Fruit fly (Drosophila melanogaster) whole organism, pupa: ENCODE results near the gene sob.
A peak's percentile ranks its signal among the peaks of the same experiment; 100 is the strongest.

Experiments
- CG10348 ChIP-seq: fragments of 200-800 bp; sonication (Bioruptor generic); IDR thresholded peaks from 2 replicates; pipeline ENCODE4 v1.3.6; 2022; ENCODE audit warnings: missing biosample characterization, missing genetic modification characterization
- CG12605 ChIP-seq: fragments of 200-800 bp; sonication (Bioruptor generic); IDR thresholded peaks from 2 replicates; pipeline ENCODE4 v1.3.6; 2022; ENCODE audit warnings: missing biosample characterization, missing genetic modification characterization
- CG13204 ChIP-seq: fragments of 200-800 bp; sonication (Bioruptor generic); optimal IDR thresholded peaks from 2 replicates; lab custom pipeline; 2018; ENCODE audit warnings: missing biosample characterization, mild to moderate bottlenecking, missing genetic modification characterization, moderate library complexity
- CG14655 ChIP-seq: fragments of 200-800 bp; sonication (Bioruptor generic); optimal IDR thresholded peaks from 3 replicates; lab custom pipeline; 2017; ENCODE audit warnings: mild to moderate bottlenecking, missing biosample characterization, missing genetic modification reagents, missing genetic modification characterization
- CG15710 ChIP-seq: fragments of 200-800 bp; sonication (Bioruptor generic); optimal IDR thresholded peaks from 2 replicates; lab custom pipeline; 2018; ENCODE audit warnings: missing biosample characterization, mild to moderate bottlenecking, missing genetic modification characterization, moderate library complexity
- CG17806 ChIP-seq: fragments of 200-800 bp; sonication (Bioruptor generic); optimal IDR thresholded peaks from 2 replicates; lab custom pipeline; 2018; ENCODE audit warnings: missing biosample characterization, mild to moderate bottlenecking, missing genetic modification characterization, moderate library complexity
- CG32121 ChIP-seq: fragments of 200-800 bp; sonication (Bioruptor generic); IDR thresholded peaks from 2 replicates; pipeline ENCODE4 v1.3.6; 2022; ENCODE audit warnings: missing biosample characterization, missing genetic modification characterization
- CG34367 ChIP-seq: fragments of 200-800 bp; sonication (Bioruptor generic); optimal IDR thresholded peaks from 2 replicates; lab custom pipeline; 2018; ENCODE audit warnings: missing biosample characterization, mild to moderate bottlenecking, missing genetic modification characterization
- CG4496 ChIP-seq: fragments of 200-800 bp; sonication (Bioruptor generic); IDR thresholded peaks from 3 replicates; pipeline ENCODE4 v1.3.6; 2022; ENCODE audit warnings: missing biosample characterization, missing genetic modification characterization
- CG8159 ChIP-seq: fragments of 200-800 bp; sonication (Bioruptor generic); optimal IDR thresholded peaks from 3 replicates; lab custom pipeline; 2018; ENCODE audit warnings: missing biosample characterization, mild to moderate bottlenecking, missing genetic modification characterization, moderate library complexity
- CG8301 ChIP-seq: fragments of 200-800 bp; sonication (Bioruptor generic); optimal IDR thresholded peaks from 2 replicates; lab custom pipeline; 2018; ENCODE audit warnings: missing biosample characterization, mild to moderate bottlenecking, missing genetic modification characterization
- CG9948 ChIP-seq: fragments of 200-800 bp; sonication (Bioruptor generic); optimal IDR thresholded peaks from 2 replicates; lab custom pipeline; 2018; ENCODE audit warnings: missing biosample characterization, mild to moderate bottlenecking, missing genetic modification characterization, moderate library complexity
- D1 ChIP-seq: fragments of 200-800 bp; sonication (Bioruptor generic); optimal IDR thresholded peaks from 2 replicates; lab custom pipeline; 2018; ENCODE audit warnings: missing biosample characterization, mild to moderate bottlenecking, missing genetic modification characterization, moderate library complexity
- EcR ChIP-seq: fragments of 200-800 bp; sonication (Bioruptor generic); optimal IDR thresholded peaks from 3 replicates; lab custom pipeline; 2019; ENCODE audit warnings: missing biosample characterization, missing genetic modification characterization, mild to moderate bottlenecking, moderate library complexity, missing genetic modification reagents
- Ets98B ChIP-seq: fragments of 200-800 bp; sonication (Bioruptor generic); IDR thresholded peaks from 2 replicates; pipeline ENCODE4 v1.3.6; 2022; ENCODE audit warnings: missing biosample characterization, missing genetic modification characterization
- Pif1A ChIP-seq: fragments of 200-800 bp; sonication (Bioruptor generic); optimal IDR thresholded peaks from 3 replicates; lab custom pipeline; 2016; ENCODE audit warnings: missing biosample characterization, missing genetic modification characterization
- Pif1B ChIP-seq: fragments of 200-800 bp; sonication (Bioruptor generic); optimal IDR thresholded peaks from 3 replicates; lab custom pipeline; 2016; ENCODE audit warnings: missing biosample characterization, missing genetic modification characterization
- Snoo ChIP-seq: fragments of 200-800 bp; sonication (Bioruptor generic); optimal IDR thresholded peaks from 3 replicates; lab custom pipeline; 2017; ENCODE audit warnings: missing biosample characterization, mild to moderate bottlenecking, missing genetic modification characterization, inconsistent platforms
- fd96Ca ChIP-seq: fragments of 200-800 bp; sonication (Bioruptor generic); IDR thresholded peaks from 3 replicates; pipeline ENCODE4 v1.3.6; 2022; ENCODE audit warnings: missing biosample characterization, missing genetic modification characterization
- gl ChIP-seq: fragments of 200-800 bp; sonication (Bioruptor generic); optimal IDR thresholded peaks from 2 replicates; lab custom pipeline; 2018; ENCODE audit warnings: missing biosample characterization, mild to moderate bottlenecking, missing genetic modification characterization
- rn ChIP-seq: fragments of 200-800 bp; sonication (Bioruptor generic); IDR thresholded peaks from 2 replicates; pipeline ENCODE4 v1.3.6; 2022; ENCODE audit warnings: missing biosample characterization, missing genetic modification characterization

Gene sob

DNA sequence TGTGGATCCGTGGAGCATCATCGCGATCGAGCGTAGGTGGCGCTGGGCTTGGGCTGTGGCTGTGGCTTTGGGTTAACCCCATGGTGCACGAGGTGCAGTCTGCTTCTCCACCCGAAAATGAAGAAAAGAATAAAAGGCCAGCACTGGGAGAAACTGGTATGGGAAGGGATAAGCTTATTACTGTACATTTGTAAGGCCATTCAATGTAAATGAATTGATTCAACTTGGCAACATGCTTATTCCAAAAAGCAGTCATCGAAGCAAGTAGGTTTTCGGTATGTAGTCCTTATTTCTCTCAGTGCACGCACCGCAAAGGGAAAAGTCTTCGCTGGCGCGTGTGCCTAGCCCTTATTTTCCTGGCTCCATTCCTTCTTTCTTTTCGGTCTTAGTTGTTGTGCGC lies 14.0 kb downstream of the sob start:
- TF ChIP-seq gl (tag; lab: Kevin White, UChicago) (no peak), CG32121 (GFP tag; lab: Robert Waterston, UW) (no peak), CG13204 (GFP tag; lab: Kevin White, UChicago) (no peak), Pif1A (peak; percentile 60), CG9948 (tag; lab: Kevin White, UChicago) (peak; percentile 62), D1 (no peak), CG14655 (GFP tag; lab: Kevin White, UChicago) (peak; percentile 79), CG15710 (tag; lab: Kevin White, UChicago) (peak; percentile 54), CG17806 (tag; lab: Kevin White, UChicago) (peak; percentile 61), Snoo (tag; lab: Kevin White, UChicago) (peak; percentile 44), Pif1B (GFP tag; lab: Kevin White, UChicago) (no peak), CG34367 (tag; lab: Kevin White, UChicago) (peak; percentile 49), Ets98B (GFP tag; lab: Robert Waterston, UW) (0 out of 2 replicates have a peak, but pooled peaks have one; percentile 23), CG4496 (GFP tag; lab: Robert Waterston, UW) (no peak; the same call in 2 of the 3 replicates), EcR (GFP tag; lab: Kevin White, UChicago) (no peak), CG8159 (tag; lab: Kevin White, UChicago) (peak; percentile 61), rn (0 out of 2 replicates have a peak, but pooled peaks have one; percentile 27), CG10348 (GFP tag; lab: Robert Waterston, UW) (no peak), fd96Ca (GFP tag; lab: Robert Waterston, UW) (peak; percentile 67; the same call in 2 of the 3 replicates), CG8301 (tag; lab: Kevin White, UChicago) (peak; percentile 60), CG12605 (GFP tag; lab: Robert Waterston, UW) (0 out of 2 replicates have a peak, but pooled peaks have one; percentile 14)

DNA sequence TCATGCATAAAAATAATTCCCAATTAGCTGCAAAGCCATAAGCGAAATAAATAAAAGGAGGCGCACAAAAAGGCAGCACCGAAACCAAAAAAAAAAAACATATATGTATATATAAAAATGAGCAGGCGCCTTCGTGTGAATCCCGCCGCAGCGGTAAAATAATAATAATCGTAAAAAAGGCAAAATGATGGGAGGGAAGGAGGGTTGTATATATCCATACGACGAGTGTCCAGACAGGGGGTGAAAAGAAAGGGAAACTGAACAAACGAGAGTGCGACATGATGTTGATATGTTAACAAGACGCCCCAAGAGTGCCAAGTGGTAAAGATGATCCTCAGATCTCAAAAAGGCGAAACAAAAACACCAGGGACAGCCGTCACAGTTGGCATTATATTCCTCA lies 16.0 kb downstream of the sob start:
- TF ChIP-seq CG17806 (tag; lab: Kevin White, UChicago) (no peak), CG13204 (GFP tag; lab: Kevin White, UChicago) (peak; percentile 2)

DNA sequence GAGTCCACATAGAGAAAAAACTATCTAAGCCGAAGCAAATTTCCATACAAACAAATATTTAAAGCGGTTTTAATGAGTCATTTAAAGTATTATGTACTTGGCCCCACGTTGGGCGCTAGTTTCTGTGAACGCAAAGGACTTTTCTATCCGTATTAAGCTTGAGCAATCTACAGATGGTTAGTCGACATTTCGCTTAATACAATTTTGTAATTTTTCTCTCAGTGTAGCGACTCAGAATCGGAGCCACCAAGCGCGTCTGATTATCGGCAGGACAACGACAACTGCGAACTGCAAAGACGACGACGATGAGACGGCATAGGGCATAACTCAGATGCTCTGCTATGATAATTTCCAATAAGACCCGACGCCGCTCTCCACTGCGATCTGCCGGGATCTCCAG lies 18.1 kb downstream of the sob start:
- TF ChIP-seq CG8301 (tag; lab: Kevin White, UChicago) (peak; percentile 50), Snoo (tag; lab: Kevin White, UChicago) (no peak), EcR (GFP tag; lab: Kevin White, UChicago) (no peak), rn (no peak), fd96Ca (GFP tag; lab: Robert Waterston, UW) (peak; percentile 44; the same call in 1 of the 3 replicates), CG17806 (tag; lab: Kevin White, UChicago) (peak; percentile 62), Pif1A (peak; percentile 29), CG15710 (tag; lab: Kevin White, UChicago) (peak; percentile 67), CG8159 (tag; lab: Kevin White, UChicago) (peak; percentile 68), CG34367 (tag; lab: Kevin White, UChicago) (peak; percentile 50), CG9948 (tag; lab: Kevin White, UChicago) (peak; percentile 62), CG12605 (GFP tag; lab: Robert Waterston, UW) (no peak), Pif1B (GFP tag; lab: Kevin White, UChicago) (peak; percentile 9), CG10348 (GFP tag; lab: Robert Waterston, UW) (no peak), CG13204 (GFP tag; lab: Kevin White, UChicago) (peak; percentile 27), CG32121 (GFP tag; lab: Robert Waterston, UW) (no peak), CG4496 (GFP tag; lab: Robert Waterston, UW) (no peak), D1 (no peak), gl (tag; lab: Kevin White, UChicago) (no peak), Ets98B (GFP tag; lab: Robert Waterston, UW) (no peak), CG14655 (GFP tag; lab: Kevin White, UChicago) (peak; percentile 60)

DNA sequence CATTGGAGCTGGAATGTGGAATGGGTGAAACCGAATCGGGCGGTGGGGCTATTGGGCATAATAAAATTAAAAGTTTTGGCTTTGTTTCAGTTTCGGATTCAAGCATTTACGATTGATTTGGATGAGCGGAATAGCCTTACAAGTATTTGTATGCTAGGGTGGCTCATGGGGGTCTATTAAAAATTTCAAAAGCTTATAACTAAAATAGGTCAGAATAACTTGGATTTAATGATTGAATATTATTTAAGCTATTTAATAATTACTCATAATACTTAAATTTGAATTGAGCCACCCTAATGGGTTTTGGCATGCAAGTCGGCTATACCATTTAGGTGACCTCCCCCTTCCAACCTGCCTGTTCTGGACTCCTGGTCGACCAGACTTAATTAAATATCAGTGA lies 20.9 kb downstream of the sob start:
- TF ChIP-seq CG15710 (tag; lab: Kevin White, UChicago) (peak; percentile 51), CG9948 (tag; lab: Kevin White, UChicago) (peak; percentile 23), CG14655 (GFP tag; lab: Kevin White, UChicago) (no peak), CG8159 (tag; lab: Kevin White, UChicago) (peak; percentile 76), CG10348 (GFP tag; lab: Robert Waterston, UW) (no peak)

DNA sequence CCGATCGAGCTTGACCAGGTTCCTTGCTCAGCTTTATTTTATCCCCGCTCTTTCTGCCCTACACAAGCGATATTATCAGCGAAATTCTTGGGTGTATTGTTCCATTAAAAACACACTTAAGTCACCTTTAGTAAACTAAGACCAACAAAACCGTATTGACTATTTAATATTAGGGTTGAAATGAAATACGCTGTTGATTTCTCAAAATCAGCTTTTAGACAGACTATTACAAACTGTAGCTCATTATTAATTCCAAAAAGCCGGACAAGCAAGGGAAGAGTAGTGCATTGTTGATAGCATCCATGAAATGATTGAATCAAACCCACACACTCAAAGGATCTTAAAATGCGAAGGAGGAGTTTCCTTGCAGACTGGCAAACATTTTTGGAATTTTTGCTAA lies 22.3 kb downstream of the sob start:
- TF ChIP-seq CG13204 (GFP tag; lab: Kevin White, UChicago) (no peak), Snoo (tag; lab: Kevin White, UChicago) (no peak), CG15710 (tag; lab: Kevin White, UChicago) (no peak), rn (no peak; the same call in 1 of the 2 replicates), CG8159 (tag; lab: Kevin White, UChicago) (peak; percentile 61), CG14655 (GFP tag; lab: Kevin White, UChicago) (no peak), CG17806 (tag; lab: Kevin White, UChicago) (peak; percentile 50), Pif1B (GFP tag; lab: Kevin White, UChicago) (no peak), Pif1A (no peak), CG34367 (tag; lab: Kevin White, UChicago) (peak; percentile 12), CG32121 (GFP tag; lab: Robert Waterston, UW) (no peak), CG8301 (tag; lab: Kevin White, UChicago) (no peak), gl (tag; lab: Kevin White, UChicago) (no peak), D1 (no peak), CG10348 (GFP tag; lab: Robert Waterston, UW) (no peak), CG4496 (GFP tag; lab: Robert Waterston, UW) (no peak), EcR (GFP tag; lab: Kevin White, UChicago) (no peak), CG9948 (tag; lab: Kevin White, UChicago) (peak; percentile 39), fd96Ca (GFP tag; lab: Robert Waterston, UW) (no peak), Ets98B (GFP tag; lab: Robert Waterston, UW) (no peak), CG12605 (GFP tag; lab: Robert Waterston, UW) (no peak)
